Worm (Caenorhabditis elegans) whole organism, L4 larva: ENCODE results near the gene glc-4.

Experiments
- F10B5.3 ChIP-seq: sonication (generic microtip); optimal IDR thresholded peaks from 2 replicates; lab custom pipeline; 2016; ENCODE audit warnings: mild to moderate bottlenecking, missing genetic modification characterization, missing compliant biosample characterization
- F44E2.7 ChIP-seq: fragments of 200-800 bp; sonication (Bioruptor generic); IDR thresholded peaks from 2 replicates; pipeline ENCODE4 v2.1.2; 2022; ENCODE audit warnings: missing genetic modification characterization, missing compliant biosample characterization
- T20F7.1 ChIP-seq: fragments of 200-800 bp; sonication (Bioruptor generic); optimal IDR thresholded peaks from 2 replicates; lab custom pipeline; 2018; ENCODE audit warnings: mild to moderate bottlenecking, missing genetic modification characterization, missing compliant biosample characterization
- Y105C5A.15 ChIP-seq: fragments of 200-800 bp; sonication (Bioruptor generic); IDR thresholded peaks from 2 replicates; pipeline ENCODE4 v1.3.6; 2022; ENCODE audit warnings: missing genetic modification characterization, missing compliant biosample characterization
- Y48G9A.11 ChIP-seq: fragments of 200-800 bp; sonication (Bioruptor generic); IDR thresholded peaks from 2 replicates; pipeline ENCODE4 v1.3.6; 2022; ENCODE audit warnings: missing genetic modification reagents, missing genetic modification characterization, missing compliant biosample characterization
- Y5F2A.4 ChIP-seq: fragments of 200-800 bp; sonication (Bioruptor generic); optimal IDR thresholded peaks from 2 replicates; lab custom pipeline; 2018; ENCODE audit warnings: mild to moderate bottlenecking, missing genetic modification characterization, missing compliant biosample characterization
- ZK337.2 ChIP-seq: fragments of 200-800 bp; sonication (Bioruptor generic); IDR thresholded peaks from 2 replicates; pipeline ENCODE4 v1.3.6; 2022; ENCODE audit warnings: missing genetic modification reagents, missing genetic modification characterization, missing compliant biosample characterization
- aha-1 ChIP-seq: fragments of 150-350 bp; peaks from one replicate; lab custom pipeline; 2014; ENCODE audit warnings: missing biosample characterization, missing genetic modification characterization
- attf-4 ChIP-seq: sonication (generic microtip); optimal IDR thresholded peaks from 3 replicates; lab custom pipeline; 2017; ENCODE audit warnings: missing biosample characterization, missing genetic modification characterization
- ceh-28 ChIP-seq: fragments of 150-350 bp; optimal IDR thresholded peaks from 2 replicates; lab custom pipeline; 2014; ENCODE audit warnings: missing biosample characterization, missing genetic modification reagents, missing genetic modification characterization
- ceh-32 ChIP-seq: sonication (generic microtip); optimal IDR thresholded peaks from 2 replicates; lab custom pipeline; 2016; ENCODE audit warnings: mild to moderate bottlenecking, missing genetic modification characterization, missing compliant biosample characterization; ENCODE audit not compliant: poor library complexity
- ceh-44 ChIP-seq: fragments of 200-800 bp; sonication (Bioruptor generic); IDR thresholded peaks from 2 replicates; pipeline ENCODE4 v1.3.6; 2022; ENCODE audit warnings: missing genetic modification reagents, missing genetic modification characterization, missing compliant biosample characterization
- ceh-82 ChIP-seq: sonication (generic microtip); optimal IDR thresholded peaks from 2 replicates; lab custom pipeline; 2017; ENCODE audit warnings: missing biosample characterization, missing genetic modification characterization
- ctbp-1 ChIP-seq: fragments of 200-800 bp; sonication (Bioruptor generic); IDR thresholded peaks from 2 replicates; pipeline ENCODE4 v1.3.6; 2022; ENCODE audit warnings: missing genetic modification reagents, missing genetic modification characterization, missing compliant biosample characterization
- daf-16 ChIP-seq, 3 experiments: sonication (generic microtip); optimal IDR thresholded peaks; 2 replicates each; lab custom pipeline; 2016 to 2017; ENCODE audit warnings: missing genetic modification characterization in 3 of 3, missing genetic modification reagents in 3 of 3, mild to moderate bottlenecking in 2 of 3, missing compliant biosample characterization in 2 of 3, missing biosample characterization in 1 of 3, moderate library complexity in 1 of 3
- daf-19 ChIP-seq: fragments of 200-800 bp; sonication (Bioruptor generic); conservative IDR thresholded peaks from 2 replicates; pipeline ENCODE4 v1.3.6; 2022; ENCODE audit warnings: missing genetic modification characterization, missing compliant biosample characterization
- dmd-6 ChIP-seq: fragments of 200-800 bp; sonication (Bioruptor generic); IDR thresholded peaks from 2 replicates; pipeline ENCODE4 v1.3.6; 2022; ENCODE audit warnings: missing genetic modification reagents, missing genetic modification characterization, missing compliant biosample characterization
- dmd-8 ChIP-seq: fragments of 200-800 bp; sonication (Bioruptor generic); IDR thresholded peaks from 2 replicates; pipeline ENCODE4 v1.3.6; 2022; ENCODE audit warnings: missing genetic modification characterization, missing compliant biosample characterization
- dmd-9 ChIP-seq: fragments of 200-800 bp; sonication (Bioruptor generic); IDR thresholded peaks from 2 replicates; pipeline ENCODE4 v1.3.6; 2022; ENCODE audit warnings: missing genetic modification reagents, missing genetic modification characterization, missing compliant biosample characterization
- fos-1 ChIP-seq: fragments of 150-350 bp; optimal IDR thresholded peaks from 2 replicates; lab custom pipeline; 2014; ENCODE audit warnings: missing biosample characterization, missing genetic modification characterization
- hif-1 ChIP-seq, 2 experiments: sonication (generic microtip); optimal IDR thresholded peaks; 2 replicates each; lab custom pipeline; 2016 to 2017; ENCODE audit warnings: missing compliant biosample characterization in 2 of 2, missing genetic modification characterization in 2 of 2, missing genetic modification reagents in 2 of 2, missing genotype in 2 of 2, mild to moderate bottlenecking in 1 of 2
- hlh-11 ChIP-seq: fragments of 200-800 bp; sonication (Bioruptor generic); optimal IDR thresholded peaks from 2 replicates; lab custom pipeline; 2018; ENCODE audit warnings: mild to moderate bottlenecking, missing genetic modification characterization, missing compliant biosample characterization
- lin-15B ChIP-seq: fragments of 150-350 bp; sonication (generic microtip); optimal IDR thresholded peaks from 3 replicates; lab custom pipeline; 2014; ENCODE audit warnings: missing biosample characterization, missing genetic modification characterization
- lin-29 ChIP-seq: fragments of 200-800 bp; sonication (Bioruptor generic); IDR thresholded peaks from 2 replicates; pipeline ENCODE4 v1.3.6; 2022; ENCODE audit warnings: missing genetic modification reagents, missing genetic modification characterization, missing compliant biosample characterization
- lin-38 ChIP-seq: fragments of 200-800 bp; sonication (Bioruptor generic); IDR thresholded peaks from 2 replicates; pipeline ENCODE4 v1.3.6; 2022; ENCODE audit warnings: missing genetic modification reagents, missing genetic modification characterization, missing compliant biosample characterization
- madf-9 ChIP-seq: fragments of 200-800 bp; sonication (Bioruptor generic); conservative IDR thresholded peaks from 2 replicates; pipeline ENCODE4 v1.3.6; 2022; ENCODE audit warnings: missing genetic modification reagents, missing genetic modification characterization, missing compliant biosample characterization
- mdt-29 ChIP-seq: fragments of 200-800 bp; sonication (Bioruptor generic); IDR thresholded peaks from 2 replicates; pipeline ENCODE4 v1.3.6; 2022; ENCODE audit warnings: missing genetic modification reagents, missing genetic modification characterization, missing compliant biosample characterization
- mep-1 ChIP-seq: fragments of 150-350 bp; sonication (generic microtip); optimal IDR thresholded peaks from 3 replicates; lab custom pipeline; 2014; ENCODE audit warnings: missing biosample characterization, missing genetic modification characterization
- mes-2 ChIP-seq: sonication (generic microtip); optimal IDR thresholded peaks from 2 replicates; lab custom pipeline; 2016; ENCODE audit warnings: missing genotype, mild to moderate bottlenecking, missing genetic modification characterization, missing compliant biosample characterization; ENCODE audit not compliant: poor library complexity, severe bottlenecking
- nhr-11 ChIP-seq: fragments of 150-350 bp; optimal IDR thresholded peaks from 2 replicates; lab custom pipeline; 2014; ENCODE audit warnings: missing biosample characterization, missing genetic modification characterization
- nhr-111 ChIP-seq: fragments of 200-800 bp; sonication (Bioruptor generic); optimal IDR thresholded peaks from 2 replicates; lab custom pipeline; 2018; ENCODE audit warnings: mild to moderate bottlenecking, missing genetic modification characterization, missing compliant biosample characterization
- nhr-25 ChIP-seq: sonication (generic microtip); optimal IDR thresholded peaks from 2 replicates; lab custom pipeline; 2017; ENCODE audit warnings: missing genetic modification characterization, mild to moderate bottlenecking, missing compliant biosample characterization, antibody characterized with exemption, moderate library complexity, borderline replicate concordance; ENCODE audit not compliant: insufficient read depth
- nhr-41 ChIP-seq: fragments of 200-800 bp; sonication (Bioruptor generic); IDR thresholded peaks from 2 replicates; pipeline ENCODE4 v1.3.6; 2022; ENCODE audit warnings: missing genetic modification reagents, missing genetic modification characterization, missing compliant biosample characterization
- nhr-42 ChIP-seq: fragments of 200-800 bp; sonication (Bioruptor generic); IDR thresholded peaks from 2 replicates; pipeline ENCODE4 v1.3.6; 2022; ENCODE audit warnings: missing genetic modification characterization, missing compliant biosample characterization
- pqm-1 ChIP-seq: sonication (generic microtip); optimal IDR thresholded peaks from 2 replicates; lab custom pipeline; 2017; ENCODE audit warnings: missing biosample characterization, missing genetic modification characterization
- saeg-2 ChIP-seq: fragments of 200-800 bp; sonication (Bioruptor generic); IDR thresholded peaks from 2 replicates; pipeline ENCODE4 v1.3.6; 2022; ENCODE audit warnings: missing genetic modification reagents, missing genetic modification characterization, missing compliant biosample characterization
- set-16 ChIP-seq: fragments of 200-800 bp; sonication (Bioruptor generic); IDR thresholded peaks from 2 replicates; pipeline ENCODE4 v1.3.6; 2022; ENCODE audit warnings: missing genetic modification reagents, missing genetic modification characterization, missing compliant biosample characterization
- snpc-1.2 ChIP-seq: fragments of 200-800 bp; sonication (Bioruptor generic); IDR thresholded peaks from 2 replicates; pipeline ENCODE4 v1.3.6; 2022; ENCODE audit warnings: missing genetic modification reagents, missing genetic modification characterization, missing compliant biosample characterization
- spr-1 ChIP-seq: sonication (generic microtip); optimal IDR thresholded peaks from 2 replicates; lab custom pipeline; 2016; ENCODE audit warnings: mild to moderate bottlenecking, missing genetic modification characterization, missing compliant biosample characterization
- tag-97 ChIP-seq: fragments of 200-800 bp; sonication (Bioruptor generic); IDR thresholded peaks from 2 replicates; pipeline ENCODE4 v1.3.6; 2022; ENCODE audit warnings: missing genetic modification characterization, missing compliant biosample characterization
- unc-130 ChIP-seq: sonication (generic microtip); optimal IDR thresholded peaks from 2 replicates; lab custom pipeline; 2016; ENCODE audit warnings: missing genetic modification reagents, missing genetic modification characterization, missing compliant biosample characterization
- unc-39 ChIP-seq: sonication (generic microtip); optimal IDR thresholded peaks from 2 replicates; lab custom pipeline; 2017; ENCODE audit warnings: missing biosample characterization, missing genetic modification characterization
- vab-7 ChIP-seq: fragments of 200-800 bp; sonication (Bioruptor generic); IDR thresholded peaks from 2 replicates; pipeline ENCODE4 v1.3.6; 2022; ENCODE audit warnings: missing genetic modification reagents, missing genetic modification characterization, missing compliant biosample characterization
- zag-1 ChIP-seq: fragments of 150-350 bp; optimal IDR thresholded peaks from 2 replicates; lab custom pipeline; 2014; ENCODE audit warnings: missing biosample characterization, missing genetic modification characterization
- zfp-2 ChIP-seq: sonication (generic microtip); optimal IDR thresholded peaks from 2 replicates; lab custom pipeline; 2016; ENCODE audit warnings: mild to moderate bottlenecking, missing genetic modification characterization, missing compliant biosample characterization
- zfp-3 ChIP-seq: fragments of 200-800 bp; sonication (Bioruptor generic); conservative IDR thresholded peaks from 2 replicates; pipeline ENCODE4 v1.3.6; 2022; ENCODE audit warnings: missing genetic modification reagents, missing genetic modification characterization, missing compliant biosample characterization
- zip-11 ChIP-seq: fragments of 200-800 bp; sonication (Bioruptor generic); IDR thresholded peaks from 2 replicates; pipeline ENCODE4 v1.3.6; 2022; ENCODE audit warnings: missing genetic modification characterization, missing compliant biosample characterization
- zip-2 ChIP-seq: fragments of 150-350 bp; optimal IDR thresholded peaks from 2 replicates; lab custom pipeline; 2014; ENCODE audit warnings: missing biosample characterization, missing genetic modification characterization
- ztf-11 ChIP-seq: fragments of 150-350 bp; optimal IDR thresholded peaks from 2 replicates; lab custom pipeline; 2014; ENCODE audit warnings: missing biosample characterization, missing genetic modification characterization
- ztf-7 ChIP-seq: fragments of 150-350 bp; optimal IDR thresholded peaks from 2 replicates; lab custom pipeline; 2014; ENCODE audit warnings: missing biosample characterization, missing genetic modification characterization

glc-4 gene

DNA sequence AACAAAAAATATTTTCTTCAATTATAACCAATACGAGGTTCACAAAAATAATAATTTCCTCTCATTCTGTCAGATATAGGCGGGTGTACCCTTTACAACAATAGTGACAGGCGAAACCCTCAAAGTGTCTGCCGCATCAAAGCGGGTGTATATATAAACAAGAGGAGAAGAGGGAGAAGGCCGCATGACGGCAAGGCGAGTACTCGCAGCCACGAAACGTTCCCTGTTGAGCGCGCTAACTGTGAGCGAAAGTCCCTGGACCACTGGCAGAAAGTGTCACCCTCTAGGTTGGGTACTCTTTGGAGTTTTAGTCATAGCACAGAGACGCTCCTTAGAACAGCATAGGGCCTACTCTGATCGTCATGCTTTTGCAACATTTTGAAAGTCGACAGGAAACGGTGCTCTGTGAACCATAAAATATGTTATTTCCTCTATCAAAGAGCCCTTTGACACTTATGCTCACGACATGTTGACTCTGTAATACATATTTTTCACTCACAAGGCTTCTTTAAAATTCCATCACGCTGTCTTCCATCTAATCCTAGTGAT lies 25.4 kb upstream of the glc-4 start, which contains the start of gene pcrg-1 (continued):
- peak; percentile 12 to 56 for TF ChIP-seq hif-1 (tag; optimal IDR thresholded peaks at IDR 0.05; lab: Kevin White, UChicago)
- TF ChIP-seq ZK337.2 (GFP tag; lab: Robert Waterston, UW) = peak; percentile 21
- TF ChIP-seq vab-7 (GFP tag; lab: Robert Waterston, UW) = peak; percentile 93
- no peak; the same call in none of the 2 replicates for TF ChIP-seq set-16 (GFP tag; lab: Robert Waterston, UW)
- peak; percentile 51; the same call in 1 of the 2 replicates for TF ChIP-seq zfp-3 (GFP tag; lab: Robert Waterston, UW)
- TF ChIP-seq Y48G9A.11 (GFP tag; lab: Robert Waterston, UW) = peak; percentile 84
- TF ChIP-seq daf-19 (GFP tag; lab: Robert Waterston, UW) = peak; percentile 63; the same call in 1 of the 2 replicates
- TF ChIP-seq F10B5.3 (tag; lab: Kevin White, UChicago) = peak; percentile 72
- peak; percentile 86 for TF ChIP-seq snpc-1.2
- TF ChIP-seq lin-29 (GFP tag; lab: Robert Waterston, UW) = peak; percentile 79
- no peak for TF ChIP-seq lin-15B
- peak; percentile 74 for TF ChIP-seq hlh-11 (tag; lab: Kevin White, UChicago)
- peak; percentile 76 for TF ChIP-seq ctbp-1 (GFP tag; lab: Robert Waterston, UW)
- peak; percentile 81 to 87 for TF ChIP-seq daf-16 (GFP tag; optimal IDR thresholded peaks at IDR 0.05; lab: Kevin White, UChicago)
- TF ChIP-seq daf-16 (tag; optimal IDR thresholded peaks at IDR 0.05; lab: Kevin White, UChicago) = peak; percentile 60
- peak; percentile 69 for TF ChIP-seq nhr-25 (tag; lab: Kevin White, UChicago)
- peak; percentile 76 for TF ChIP-seq nhr-111 (GFP tag; lab: Kevin White, UChicago)
- peak; percentile 80 for TF ChIP-seq mdt-29 (GFP tag; lab: Robert Waterston, UW)
- TF ChIP-seq madf-9 (GFP tag; lab: Robert Waterston, UW) = peak; percentile 80
- peak; percentile 73 for TF ChIP-seq mes-2 (tag; lab: Kevin White, UChicago)
- no peak for TF ChIP-seq zag-1 (tag; lab: Kevin White, UChicago)
- TF ChIP-seq zip-11 (GFP tag; lab: Robert Waterston, UW) = peak; percentile 66
- no peak for TF ChIP-seq ceh-82 (tag; lab: Kevin White, UChicago)
- TF ChIP-seq zip-2 (tag; lab: Kevin White, UChicago) = peak; percentile 35
- TF ChIP-seq dmd-6 (GFP tag; lab: Robert Waterston, UW) = peak; percentile 55
- peak; percentile 90 for TF ChIP-seq Y105C5A.15 (GFP tag; lab: Robert Waterston, UW)
- TF ChIP-seq ztf-11 = no peak
- TF ChIP-seq ceh-28 (tag; lab: Kevin White, UChicago) = no peak
- TF ChIP-seq nhr-41 (GFP tag; lab: Robert Waterston, UW) = peak; percentile 89
- no peak for TF ChIP-seq unc-39
- no peak for TF ChIP-seq nhr-11
- peak; percentile 78; the same call in 1 of the 2 replicates for TF ChIP-seq dmd-9 (GFP tag; lab: Robert Waterston, UW)
- TF ChIP-seq unc-130 (GFP tag; lab: Kevin White, UChicago) = peak; percentile 47
- no peak for TF ChIP-seq fos-1
- peak; percentile 57 for TF ChIP-seq ztf-7 (tag; lab: Kevin White, UChicago)
- peak; percentile 61 for TF ChIP-seq mep-1 (tag; lab: Kevin White, UChicago)
- peak; percentile 80 for TF ChIP-seq spr-1
- peak; percentile 89 for TF ChIP-seq saeg-2 (GFP tag; lab: Robert Waterston, UW)
- TF ChIP-seq T20F7.1 = peak; percentile 35
- peak; percentile 84 for TF ChIP-seq nhr-42 (GFP tag; lab: Robert Waterston, UW)
- TF ChIP-seq ceh-44 (GFP tag; lab: Robert Waterston, UW) = peak; percentile 62; the same call in 1 of the 2 replicates
- peak; percentile 84 for TF ChIP-seq lin-38 (GFP tag; lab: Robert Waterston, UW)
- peak; percentile 82 for TF ChIP-seq Y5F2A.4 (GFP tag; lab: Kevin White, UChicago)
- peak; percentile 89 for TF ChIP-seq aha-1
- no peak for TF ChIP-seq attf-4 (tag; lab: Kevin White, UChicago)
- TF ChIP-seq pqm-1 (tag; lab: Kevin White, UChicago) = no peak
- peak; percentile 55; the same call in 1 of the 2 replicates for TF ChIP-seq F44E2.7 (GFP tag; lab: Robert Waterston, UW)
- no peak for TF ChIP-seq tag-97 (GFP tag; lab: Robert Waterston, UW)
- no peak for TF ChIP-seq ceh-32
- no peak for TF ChIP-seq zfp-2 (tag; lab: Kevin White, UChicago)
- TF ChIP-seq dmd-8 (GFP tag; lab: Robert Waterston, UW) = peak; percentile 94
